Worm (Caenorhabditis elegans) whole organism, L4 larva: Measurements from ENCODE around the gene fli-1.

Experiments
- D1046.2 ChIP-seq: fragments of 200-800 bp; sonication (Bioruptor generic); IDR thresholded peaks from 2 replicates; pipeline ENCODE4 v1.3.6; 2022; ENCODE audit warnings: missing genetic modification characterization, missing compliant biosample characterization
- F44E2.7 ChIP-seq: fragments of 200-800 bp; sonication (Bioruptor generic); IDR thresholded peaks from 2 replicates; pipeline ENCODE4 v2.1.2; 2022; ENCODE audit warnings: missing genetic modification characterization, missing compliant biosample characterization
- F49E8.2 ChIP-seq: sonication (generic microtip); optimal IDR thresholded peaks from 2 replicates; lab custom pipeline; 2016; ENCODE audit warnings: missing compliant biosample characterization, mild to moderate bottlenecking, missing genetic modification characterization, borderline replicate concordance
- R02D3.7 ChIP-seq: fragments of 150-350 bp; sonication (generic microtip); optimal IDR thresholded peaks from 3 replicates; lab custom pipeline; 2014; ENCODE audit warnings: missing biosample characterization, missing genetic modification characterization
- T26A8.4 ChIP-seq: fragments of 200-800 bp; sonication (Bioruptor generic); IDR thresholded peaks from 2 replicates; pipeline ENCODE4 v1.3.6; 2022; ENCODE audit warnings: missing genetic modification characterization, missing compliant biosample characterization
- Y5F2A.4 ChIP-seq: fragments of 200-800 bp; sonication (Bioruptor generic); optimal IDR thresholded peaks from 2 replicates; lab custom pipeline; 2018; ENCODE audit warnings: mild to moderate bottlenecking, missing genetic modification characterization, missing compliant biosample characterization
- ceh-62 ChIP-seq: sonication (generic microtip); optimal IDR thresholded peaks from 2 replicates; lab custom pipeline; 2017; ENCODE audit warnings: missing biosample characterization, missing genetic modification characterization
- ceh-82 ChIP-seq: sonication (generic microtip); optimal IDR thresholded peaks from 2 replicates; lab custom pipeline; 2017; ENCODE audit warnings: missing biosample characterization, missing genetic modification characterization
- daf-19 ChIP-seq: fragments of 200-800 bp; sonication (Bioruptor generic); conservative IDR thresholded peaks from 2 replicates; pipeline ENCODE4 v1.3.6; 2022; ENCODE audit warnings: missing genetic modification characterization, missing compliant biosample characterization
- daf-8 ChIP-seq: fragments of 200-800 bp; sonication (Bioruptor generic); IDR thresholded peaks from 2 replicates; pipeline ENCODE4 v1.3.6; 2022; ENCODE audit warnings: missing genetic modification characterization, missing compliant biosample characterization
- dmd-6 ChIP-seq: fragments of 200-800 bp; sonication (Bioruptor generic); IDR thresholded peaks from 2 replicates; pipeline ENCODE4 v1.3.6; 2022; ENCODE audit warnings: missing genetic modification reagents, missing genetic modification characterization, missing compliant biosample characterization
- dpl-1 ChIP-seq: fragments of 150-350 bp; optimal IDR thresholded peaks from 2 replicates; lab custom pipeline; 2014; ENCODE audit warnings: missing biosample characterization, missing genetic modification reagents, missing genetic modification characterization
- egl-43 ChIP-seq: fragments of 200-800 bp; sonication (Bioruptor generic); IDR thresholded peaks from 2 replicates; pipeline ENCODE4 v1.3.6; 2022; ENCODE audit warnings: missing genetic modification reagents, missing genetic modification characterization, missing compliant biosample characterization
- fos-1 ChIP-seq: fragments of 150-350 bp; optimal IDR thresholded peaks from 2 replicates; lab custom pipeline; 2014; ENCODE audit warnings: missing biosample characterization, missing genetic modification characterization
- gei-8 ChIP-seq: fragments of 200-800 bp; sonication (Bioruptor generic); optimal IDR thresholded peaks from 2 replicates; lab custom pipeline; 2018; ENCODE audit warnings: mild to moderate bottlenecking, missing genetic modification characterization, missing compliant biosample characterization
- hif-1 ChIP-seq, 2 experiments: sonication (generic microtip); optimal IDR thresholded peaks; 2 replicates each; lab custom pipeline; 2016 to 2017; ENCODE audit warnings: missing compliant biosample characterization in 2 of 2, missing genetic modification characterization in 2 of 2, missing genetic modification reagents in 2 of 2, missing genotype in 2 of 2, mild to moderate bottlenecking in 1 of 2
- hlh-30 ChIP-seq: sonication (generic microtip); optimal IDR thresholded peaks from 2 replicates; lab custom pipeline; 2017; ENCODE audit warnings: antibody characterized with exemption, mild to moderate bottlenecking, missing genetic modification characterization, missing compliant biosample characterization; ENCODE audit not compliant: insufficient read depth
- hmg-1.1 ChIP-seq: fragments of 200-800 bp; sonication (Bioruptor generic); IDR thresholded peaks from 2 replicates; pipeline ENCODE4 v1.3.6; 2022; ENCODE audit warnings: missing genetic modification reagents, missing genetic modification characterization, missing compliant biosample characterization
- jun-1 ChIP-seq: fragments of 150-350 bp; optimal IDR thresholded peaks from 2 replicates; lab custom pipeline; 2014; ENCODE audit warnings: missing biosample characterization, missing genetic modification reagents, missing genetic modification characterization
- lim-7 ChIP-seq: fragments of 200-800 bp; sonication (Bioruptor generic); IDR thresholded peaks from 2 replicates; pipeline ENCODE4 v1.3.6; 2022; ENCODE audit warnings: missing genetic modification characterization, missing compliant biosample characterization
- lsy-2 ChIP-seq, 2 experiments: fragments of 150-350 bp in 1 of 2; sonication (generic microtip) in 1 of 2; optimal IDR thresholded peaks; 2 replicates each; lab custom pipeline; 2014 to 2017; ENCODE audit warnings: missing biosample characterization in 2 of 2, missing genetic modification characterization in 2 of 2
- madf-5 ChIP-seq, 2 experiments: fragments of 200-800 bp; sonication (Bioruptor generic); IDR thresholded peaks; 2 replicates each; pipeline ENCODE4 v1.3.6; 2022; ENCODE audit warnings: missing compliant biosample characterization in 2 of 2, missing genetic modification characterization in 2 of 2
- mdl-1 ChIP-seq, 2 experiments: fragments of 150-350 bp in 1 of 2; sonication (generic microtip) in 1 of 2; optimal IDR thresholded peaks; 2 replicates each; lab custom pipeline; 2014 to 2017; ENCODE audit warnings: missing biosample characterization in 2 of 2, missing genetic modification characterization in 2 of 2
- mep-1 ChIP-seq: fragments of 150-350 bp; sonication (generic microtip); optimal IDR thresholded peaks from 3 replicates; lab custom pipeline; 2014; ENCODE audit warnings: missing biosample characterization, missing genetic modification characterization
- nhr-10 ChIP-seq: fragments of 150-350 bp; optimal IDR thresholded peaks from 2 replicates; lab custom pipeline; 2014; ENCODE audit warnings: missing biosample characterization, missing genetic modification characterization
- nhr-41 ChIP-seq: fragments of 200-800 bp; sonication (Bioruptor generic); IDR thresholded peaks from 2 replicates; pipeline ENCODE4 v1.3.6; 2022; ENCODE audit warnings: missing genetic modification reagents, missing genetic modification characterization, missing compliant biosample characterization
- rbr-2 ChIP-seq: sonication (generic microtip); optimal IDR thresholded peaks from 2 replicates; lab custom pipeline; 2016; ENCODE audit warnings: missing genotype, missing genetic modification characterization, missing compliant biosample characterization
- saeg-2 ChIP-seq: fragments of 200-800 bp; sonication (Bioruptor generic); IDR thresholded peaks from 2 replicates; pipeline ENCODE4 v1.3.6; 2022; ENCODE audit warnings: missing genetic modification reagents, missing genetic modification characterization, missing compliant biosample characterization
- sdz-12 ChIP-seq: fragments of 200-800 bp; sonication (Bioruptor generic); optimal IDR thresholded peaks from 2 replicates; lab custom pipeline; 2018; ENCODE audit warnings: mild to moderate bottlenecking, missing genetic modification characterization, missing compliant biosample characterization
- set-16 ChIP-seq: fragments of 200-800 bp; sonication (Bioruptor generic); IDR thresholded peaks from 2 replicates; pipeline ENCODE4 v1.3.6; 2022; ENCODE audit warnings: missing genetic modification reagents, missing genetic modification characterization, missing compliant biosample characterization
- spr-3 ChIP-seq: fragments of 200-800 bp; sonication (Bioruptor generic); optimal IDR thresholded peaks from 2 replicates; lab custom pipeline; 2018; ENCODE audit warnings: mild to moderate bottlenecking, missing genetic modification characterization, missing compliant biosample characterization
- unc-130 ChIP-seq: sonication (generic microtip); optimal IDR thresholded peaks from 2 replicates; lab custom pipeline; 2016; ENCODE audit warnings: missing genetic modification reagents, missing genetic modification characterization, missing compliant biosample characterization
- unc-39 ChIP-seq: sonication (generic microtip); optimal IDR thresholded peaks from 2 replicates; lab custom pipeline; 2017; ENCODE audit warnings: missing biosample characterization, missing genetic modification characterization
- unc-62 ChIP-seq, 3 experiments: fragments of 150-350 bp in 1 of 3; sonication (generic microtip); optimal IDR thresholded peaks in 2 of 3; peaks in 1 of 3; 1 replicate in 1 of 3; 2 replicates in 2 of 3; lab custom pipeline; 2014 to 2017; ENCODE audit warnings: missing biosample characterization in 3 of 3, missing genetic modification characterization in 3 of 3, missing genetic modification reagents in 3 of 3, missing genotype in 1 of 3
- zfp-3 ChIP-seq: fragments of 200-800 bp; sonication (Bioruptor generic); conservative IDR thresholded peaks from 2 replicates; pipeline ENCODE4 v1.3.6; 2022; ENCODE audit warnings: missing genetic modification reagents, missing genetic modification characterization, missing compliant biosample characterization

The fli-1 gene

ce11 chrIII:8678371-8678770 lies 5.2 kb downstream of the fli-1 start (continued):
- no peak for TF ChIP-seq D1046.2 (GFP tag; lab: Robert Waterston, UW)
- peak in 1 of 2 experiments; percentile 93 for TF ChIP-seq unc-62 (GFP tag; optimal IDR thresholded peaks at IDR 0.05 in 1 of 2; lab: Kevin White, UChicago)
- no peak for TF ChIP-seq unc-62 (tag; optimal IDR thresholded peaks at IDR 0.05; lab: Kevin White, UChicago)
- TF ChIP-seq ceh-62 (tag; lab: Kevin White, UChicago), result no peak
- peak; percentile 29; the same call in 1 of the 2 replicates for TF ChIP-seq set-16 (GFP tag; lab: Robert Waterston, UW)
- no peak for TF ChIP-seq fos-1 (tag; lab: Kevin White, UChicago)
- TF ChIP-seq zfp-3, result peak; percentile 78; the same call in 1 of the 2 replicates

DNA sequence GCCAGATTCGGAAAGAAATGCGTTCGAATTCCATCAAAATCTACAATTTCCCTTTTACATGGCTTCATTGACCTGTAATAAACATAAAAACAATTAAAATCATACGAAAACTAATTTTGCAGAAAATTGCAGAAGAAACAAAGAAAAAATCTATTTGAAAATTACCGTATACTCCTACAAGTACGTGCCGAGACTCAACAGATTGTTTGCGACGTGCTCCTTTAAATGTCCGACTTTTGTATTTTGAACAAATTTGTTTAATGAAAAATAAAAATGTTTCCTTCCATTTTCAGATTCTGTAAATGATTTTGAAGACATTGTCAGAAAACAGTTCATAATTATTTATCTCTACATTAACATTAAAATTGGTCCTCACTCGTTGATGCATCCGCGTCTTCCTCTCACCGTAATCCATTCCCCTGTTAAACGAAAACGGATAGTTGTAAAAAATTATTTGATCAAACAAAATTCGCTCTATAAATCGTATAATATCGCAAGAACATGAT lies 8.5 kb downstream of the fli-1 start, which contains the start of gene pgl-2:
Gene pgl-2, minus strand, starts transcription at position 456 of the 506 bp plus-strand sequence.
- TF ChIP-seq T26A8.4 (0 out of 2 replicates have a peak, but pooled peaks have one; percentile 33), egl-43 (GFP tag; lab: Robert Waterston, UW) (no peak), lsy-2 (tag; optimal IDR thresholded peaks at IDR 0.05; lab: Kevin White, UChicago) (peak in 1 of 2 experiments; percentile 55), spr-3 (no peak), jun-1 (tag; lab: Kevin White, UChicago) (no peak)

- TF ChIP-seq dmd-6 (GFP tag; lab: Robert Waterston, UW) (no peak), zfp-3 (no peak), lim-7 (GFP tag; lab: Robert Waterston, UW) (no peak), unc-39 (no peak), F49E8.2 (tag; lab: Kevin White, UChicago) (no peak), unc-130 (GFP tag; lab: Kevin White, UChicago) (no peak), saeg-2 (GFP tag; lab: Robert Waterston, UW) (no peak), nhr-41 (GFP tag; lab: Robert Waterston, UW) (no peak), mep-1 (tag; lab: Kevin White, UChicago) (no peak)
These were observed 14.8 kb downstream of the fli-1 start for ce11 chrIII:8668717-8669116.

ce11 chrIII:8667382-8667781 lies 16.2 kb downstream of the fli-1 start, which contains the start of gene dpy-19:
dpy-19 (minus strand) TSS chrIII:8667482.
- TF ChIP-seq Y5F2A.4 (GFP tag; lab: Kevin White, UChicago), result no peak
- no peak for TF ChIP-seq madf-5 (GFP tag; IDR thresholded peaks at IDR 0.05; lab: Robert Waterston, UW)
- no peak for TF ChIP-seq daf-19 (GFP tag; lab: Robert Waterston, UW)
- TF ChIP-seq hif-1 (tag; optimal IDR thresholded peaks at IDR 0.05; lab: Kevin White, UChicago), result no peak
- no peak for TF ChIP-seq mdl-1 (tag; optimal IDR thresholded peaks at IDR 0.05; lab: Kevin White, UChicago)
- TF ChIP-seq dpl-1 (GFP tag; lab: Kevin White, UChicago), result no peak
- no peak for TF ChIP-seq sdz-12
- no peak for TF ChIP-seq gei-8 (GFP tag; lab: Kevin White, UChicago)
- TF ChIP-seq T26A8.4, result no peak
- TF ChIP-seq nhr-10, result no peak
- no peak for TF ChIP-seq hmg-1.1 (GFP tag; lab: Robert Waterston, UW)
- TF ChIP-seq R02D3.7 (tag; lab: Kevin White, UChicago), result no peak
- TF ChIP-seq rbr-2 (tag; lab: Kevin White, UChicago), result no peak

DNA sequence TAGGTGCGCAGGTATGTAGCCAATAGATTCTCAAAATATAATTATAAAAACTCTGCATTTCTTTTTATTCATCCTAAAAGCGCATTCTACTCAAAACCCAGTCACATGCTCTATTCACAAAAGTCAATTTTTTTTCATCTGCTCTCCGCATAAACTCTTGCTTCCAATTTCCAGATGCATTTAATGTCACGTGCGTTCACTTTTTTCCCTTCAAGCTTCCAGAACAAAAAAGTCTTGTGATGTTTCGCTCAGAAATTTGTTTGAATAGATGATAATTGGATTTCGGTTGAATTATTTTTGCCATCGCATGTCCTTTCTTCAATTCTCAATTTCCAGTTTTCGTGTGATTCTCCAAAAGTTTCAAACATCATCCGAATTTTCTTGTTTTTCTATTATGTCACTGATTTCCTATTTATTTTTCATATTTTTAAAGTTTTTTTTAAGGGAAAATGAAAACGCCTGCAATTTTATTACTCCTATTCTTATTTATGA lies 18.6 kb downstream of the fli-1 start, which contains the start of gene F22B7.1:
Gene F22B7.1, plus strand, starts transcription at position 442 of the 492 bp plus-strand sequence.
- no peak for TF ChIP-seq daf-8 (GFP tag; lab: Robert Waterston, UW)
- no peak for TF ChIP-seq F44E2.7 (GFP tag; lab: Robert Waterston, UW)
- peak; percentile 44 for TF ChIP-seq hlh-30
- TF ChIP-seq lsy-2 (tag; optimal IDR thresholded peaks at IDR 0.05; lab: Kevin White, UChicago), result peak in 1 of 2 experiments; percentile 11
- no peak for TF ChIP-seq ceh-82 (tag; lab: Kevin White, UChicago)
- no peak for TF ChIP-seq daf-19 (GFP tag; lab: Robert Waterston, UW)
